Worm (Caenorhabditis elegans) whole organism, L4 larva: ENCODE measurements around the gene prx-14.

ENCODE experiments used
- D1046.2 ChIP-seq: fragments of 200-800 bp; sonication (Bioruptor generic); IDR thresholded peaks from 2 replicates; pipeline ENCODE4 v1.3.6; 2022; ENCODE audit warnings: missing genetic modification characterization, missing compliant biosample characterization
- F10B5.3 ChIP-seq: sonication (generic microtip); optimal IDR thresholded peaks from 2 replicates; lab custom pipeline; 2016; ENCODE audit warnings: mild to moderate bottlenecking, missing genetic modification characterization, missing compliant biosample characterization
- F37D6.2 ChIP-seq: sonication (generic microtip); optimal IDR thresholded peaks from 2 replicates; lab custom pipeline; 2016; ENCODE audit warnings: mild to moderate bottlenecking, missing genetic modification characterization, missing compliant biosample characterization
- F44E2.7 ChIP-seq: fragments of 200-800 bp; sonication (Bioruptor generic); IDR thresholded peaks from 2 replicates; pipeline ENCODE4 v2.1.2; 2022; ENCODE audit warnings: missing genetic modification characterization, missing compliant biosample characterization
- F49E8.2 ChIP-seq: sonication (generic microtip); optimal IDR thresholded peaks from 2 replicates; lab custom pipeline; 2016; ENCODE audit warnings: missing compliant biosample characterization, mild to moderate bottlenecking, missing genetic modification characterization, borderline replicate concordance
- T20F7.1 ChIP-seq: fragments of 200-800 bp; sonication (Bioruptor generic); optimal IDR thresholded peaks from 2 replicates; lab custom pipeline; 2018; ENCODE audit warnings: mild to moderate bottlenecking, missing genetic modification characterization, missing compliant biosample characterization
- T26A8.4 ChIP-seq: fragments of 200-800 bp; sonication (Bioruptor generic); IDR thresholded peaks from 2 replicates; pipeline ENCODE4 v1.3.6; 2022; ENCODE audit warnings: missing genetic modification characterization, missing compliant biosample characterization
- Y48G9A.11 ChIP-seq: fragments of 200-800 bp; sonication (Bioruptor generic); IDR thresholded peaks from 2 replicates; pipeline ENCODE4 v1.3.6; 2022; ENCODE audit warnings: missing genetic modification reagents, missing genetic modification characterization, missing compliant biosample characterization
- Y5F2A.4 ChIP-seq: fragments of 200-800 bp; sonication (Bioruptor generic); optimal IDR thresholded peaks from 2 replicates; lab custom pipeline; 2018; ENCODE audit warnings: mild to moderate bottlenecking, missing genetic modification characterization, missing compliant biosample characterization
- ZK546.5 ChIP-seq, 2 experiments: sonication (generic microtip); optimal IDR thresholded peaks; 2 replicates each; lab custom pipeline; 2017; ENCODE audit warnings: missing biosample characterization in 2 of 2, missing genetic modification characterization in 2 of 2
- aha-1 ChIP-seq: fragments of 150-350 bp; peaks from one replicate; lab custom pipeline; 2014; ENCODE audit warnings: missing biosample characterization, missing genetic modification characterization
- aly-2 ChIP-seq: sonication (generic microtip); optimal IDR thresholded peaks from 2 replicates; lab custom pipeline; 2018; ENCODE audit warnings: missing biosample characterization, missing genetic modification characterization
- ama-1 ChIP-seq: fragments of 150-350 bp; optimal IDR thresholded peaks from 2 replicates; lab custom pipeline; 2014; ENCODE audit warnings: inconsistent platforms, mixed read lengths
- arid-1 ChIP-seq: fragments of 200-800 bp; sonication (Bioruptor generic); conservative IDR thresholded peaks from 2 replicates; pipeline ENCODE4 v1.3.6; 2022; ENCODE audit warnings: missing genetic modification reagents, missing genetic modification characterization, missing compliant biosample characterization
- attf-4 ChIP-seq: sonication (generic microtip); optimal IDR thresholded peaks from 3 replicates; lab custom pipeline; 2017; ENCODE audit warnings: missing biosample characterization, missing genetic modification characterization
- ceh-20 ChIP-seq: fragments of 200-800 bp; sonication (Bioruptor generic); IDR thresholded peaks from 2 replicates; pipeline ENCODE4 v1.3.6; 2022; ENCODE audit warnings: missing genetic modification reagents, missing genetic modification characterization, missing compliant biosample characterization
- ceh-44 ChIP-seq: fragments of 200-800 bp; sonication (Bioruptor generic); IDR thresholded peaks from 2 replicates; pipeline ENCODE4 v1.3.6; 2022; ENCODE audit warnings: missing genetic modification reagents, missing genetic modification characterization, missing compliant biosample characterization
- ceh-62 ChIP-seq: sonication (generic microtip); optimal IDR thresholded peaks from 2 replicates; lab custom pipeline; 2017; ENCODE audit warnings: missing biosample characterization, missing genetic modification characterization
- cey-2 ChIP-seq: sonication (generic microtip); optimal IDR thresholded peaks from 3 replicates; lab custom pipeline; 2017; ENCODE audit warnings: missing genetic modification characterization, mild to moderate bottlenecking, missing compliant biosample characterization, antibody characterized with exemption, borderline replicate concordance; ENCODE audit not compliant: insufficient read depth
- daf-19 ChIP-seq: fragments of 200-800 bp; sonication (Bioruptor generic); conservative IDR thresholded peaks from 2 replicates; pipeline ENCODE4 v1.3.6; 2022; ENCODE audit warnings: missing genetic modification characterization, missing compliant biosample characterization
- daf-8 ChIP-seq: fragments of 200-800 bp; sonication (Bioruptor generic); IDR thresholded peaks from 2 replicates; pipeline ENCODE4 v1.3.6; 2022; ENCODE audit warnings: missing genetic modification characterization, missing compliant biosample characterization
- dmd-6 ChIP-seq: fragments of 200-800 bp; sonication (Bioruptor generic); IDR thresholded peaks from 2 replicates; pipeline ENCODE4 v1.3.6; 2022; ENCODE audit warnings: missing genetic modification reagents, missing genetic modification characterization, missing compliant biosample characterization
- dmd-9 ChIP-seq: fragments of 200-800 bp; sonication (Bioruptor generic); IDR thresholded peaks from 2 replicates; pipeline ENCODE4 v1.3.6; 2022; ENCODE audit warnings: missing genetic modification reagents, missing genetic modification characterization, missing compliant biosample characterization
- dpl-1 ChIP-seq: fragments of 150-350 bp; optimal IDR thresholded peaks from 2 replicates; lab custom pipeline; 2014; ENCODE audit warnings: missing biosample characterization, missing genetic modification reagents, missing genetic modification characterization
- egl-27 ChIP-seq: sonication (generic microtip); optimal IDR thresholded peaks from 3 replicates; lab custom pipeline; 2017; ENCODE audit warnings: missing biosample characterization, missing genetic modification reagents, missing genetic modification characterization
- egl-43 ChIP-seq: fragments of 200-800 bp; sonication (Bioruptor generic); IDR thresholded peaks from 2 replicates; pipeline ENCODE4 v1.3.6; 2022; ENCODE audit warnings: missing genetic modification reagents, missing genetic modification characterization, missing compliant biosample characterization
- fkh-10 ChIP-seq: fragments of 150-350 bp; optimal IDR thresholded peaks from 2 replicates; lab custom pipeline; 2014; ENCODE audit warnings: missing biosample characterization, missing genetic modification reagents, missing genetic modification characterization
- gei-8 ChIP-seq: fragments of 200-800 bp; sonication (Bioruptor generic); optimal IDR thresholded peaks from 2 replicates; lab custom pipeline; 2018; ENCODE audit warnings: mild to moderate bottlenecking, missing genetic modification characterization, missing compliant biosample characterization
- hif-1 ChIP-seq, 2 experiments: sonication (generic microtip); optimal IDR thresholded peaks; 2 replicates each; lab custom pipeline; 2016 to 2017; ENCODE audit warnings: missing compliant biosample characterization in 2 of 2, missing genetic modification characterization in 2 of 2, missing genetic modification reagents in 2 of 2, missing genotype in 2 of 2, mild to moderate bottlenecking in 1 of 2
- jun-1 ChIP-seq: fragments of 150-350 bp; optimal IDR thresholded peaks from 2 replicates; lab custom pipeline; 2014; ENCODE audit warnings: missing biosample characterization, missing genetic modification reagents, missing genetic modification characterization
- lin-1 ChIP-seq: fragments of 200-800 bp; sonication (Bioruptor generic); IDR thresholded peaks from 2 replicates; pipeline ENCODE4 v1.3.6; 2022; ENCODE audit warnings: missing genetic modification reagents, missing genetic modification characterization, missing compliant biosample characterization
- lin-15B ChIP-seq: fragments of 150-350 bp; sonication (generic microtip); optimal IDR thresholded peaks from 3 replicates; lab custom pipeline; 2014; ENCODE audit warnings: missing biosample characterization, missing genetic modification characterization
- lin-29 ChIP-seq: fragments of 200-800 bp; sonication (Bioruptor generic); IDR thresholded peaks from 2 replicates; pipeline ENCODE4 v1.3.6; 2022; ENCODE audit warnings: missing genetic modification reagents, missing genetic modification characterization, missing compliant biosample characterization
- lin-38 ChIP-seq: fragments of 200-800 bp; sonication (Bioruptor generic); IDR thresholded peaks from 2 replicates; pipeline ENCODE4 v1.3.6; 2022; ENCODE audit warnings: missing genetic modification reagents, missing genetic modification characterization, missing compliant biosample characterization
- madf-5 ChIP-seq, 2 experiments: fragments of 200-800 bp; sonication (Bioruptor generic); IDR thresholded peaks; 2 replicates each; pipeline ENCODE4 v1.3.6; 2022; ENCODE audit warnings: missing compliant biosample characterization in 2 of 2, missing genetic modification characterization in 2 of 2
- madf-9 ChIP-seq: fragments of 200-800 bp; sonication (Bioruptor generic); conservative IDR thresholded peaks from 2 replicates; pipeline ENCODE4 v1.3.6; 2022; ENCODE audit warnings: missing genetic modification reagents, missing genetic modification characterization, missing compliant biosample characterization
- mdl-1 ChIP-seq, 2 experiments: fragments of 150-350 bp in 1 of 2; sonication (generic microtip) in 1 of 2; optimal IDR thresholded peaks; 2 replicates each; lab custom pipeline; 2014 to 2017; ENCODE audit warnings: missing biosample characterization in 2 of 2, missing genetic modification characterization in 2 of 2
- mep-1 ChIP-seq: fragments of 150-350 bp; sonication (generic microtip); optimal IDR thresholded peaks from 3 replicates; lab custom pipeline; 2014; ENCODE audit warnings: missing biosample characterization, missing genetic modification characterization
- mxl-2 ChIP-seq: fragments of 200-800 bp; sonication (Bioruptor generic); conservative IDR thresholded peaks from 2 replicates; pipeline ENCODE4 v1.3.6; 2022; ENCODE audit warnings: missing genetic modification reagents, missing genetic modification characterization, missing compliant biosample characterization
- nhr-10 ChIP-seq: fragments of 150-350 bp; optimal IDR thresholded peaks from 2 replicates; lab custom pipeline; 2014; ENCODE audit warnings: missing biosample characterization, missing genetic modification characterization
- nhr-237 ChIP-seq: sonication (generic microtip); optimal IDR thresholded peaks from 2 replicates; lab custom pipeline; 2017; ENCODE audit warnings: missing biosample characterization, missing genetic modification characterization
- nhr-42 ChIP-seq: fragments of 200-800 bp; sonication (Bioruptor generic); IDR thresholded peaks from 2 replicates; pipeline ENCODE4 v1.3.6; 2022; ENCODE audit warnings: missing genetic modification characterization, missing compliant biosample characterization
- nhr-48 ChIP-seq: sonication (generic microtip); optimal IDR thresholded peaks from 2 replicates; lab custom pipeline; 2016; ENCODE audit warnings: mild to moderate bottlenecking, missing genetic modification characterization, missing compliant biosample characterization
- nhr-77 ChIP-seq: fragments of 150-350 bp; optimal IDR thresholded peaks from 2 replicates; lab custom pipeline; 2014; ENCODE audit warnings: missing biosample characterization, missing genetic modification characterization
- php-3 ChIP-seq: fragments of 200-800 bp; sonication (Bioruptor generic); IDR thresholded peaks from 2 replicates; pipeline ENCODE4 v1.3.6; 2022; ENCODE audit warnings: missing genetic modification reagents, missing genetic modification characterization, missing compliant biosample characterization
- sdz-12 ChIP-seq: fragments of 200-800 bp; sonication (Bioruptor generic); optimal IDR thresholded peaks from 2 replicates; lab custom pipeline; 2018; ENCODE audit warnings: mild to moderate bottlenecking, missing genetic modification characterization, missing compliant biosample characterization
- skn-1 ChIP-seq: fragments of 150-350 bp; optimal IDR thresholded peaks from 2 replicates; lab custom pipeline; 2014; ENCODE audit warnings: missing biosample characterization, missing genetic modification characterization
- snpc-1.2 ChIP-seq: fragments of 200-800 bp; sonication (Bioruptor generic); IDR thresholded peaks from 2 replicates; pipeline ENCODE4 v1.3.6; 2022; ENCODE audit warnings: missing genetic modification reagents, missing genetic modification characterization, missing compliant biosample characterization
- tra-1 ChIP-seq: fragments of 200-800 bp; sonication (Bioruptor generic); IDR thresholded peaks from 2 replicates; pipeline ENCODE4 v1.3.6; 2022; ENCODE audit warnings: missing genetic modification reagents, missing genetic modification characterization, missing compliant biosample characterization
- unc-39 ChIP-seq: sonication (generic microtip); optimal IDR thresholded peaks from 2 replicates; lab custom pipeline; 2017; ENCODE audit warnings: missing biosample characterization, missing genetic modification characterization
- unc-62 ChIP-seq, 3 experiments: fragments of 150-350 bp in 1 of 3; sonication (generic microtip); optimal IDR thresholded peaks in 2 of 3; peaks in 1 of 3; 1 replicate in 1 of 3; 2 replicates in 2 of 3; lab custom pipeline; 2014 to 2017; ENCODE audit warnings: missing biosample characterization in 3 of 3, missing genetic modification characterization in 3 of 3, missing genetic modification reagents in 3 of 3, missing genotype in 1 of 3
- ztf-11 ChIP-seq: fragments of 150-350 bp; optimal IDR thresholded peaks from 2 replicates; lab custom pipeline; 2014; ENCODE audit warnings: missing biosample characterization, missing genetic modification characterization
- ztf-7 ChIP-seq: fragments of 150-350 bp; optimal IDR thresholded peaks from 2 replicates; lab custom pipeline; 2014; ENCODE audit warnings: missing biosample characterization, missing genetic modification characterization

prx-14 gene

DNA sequence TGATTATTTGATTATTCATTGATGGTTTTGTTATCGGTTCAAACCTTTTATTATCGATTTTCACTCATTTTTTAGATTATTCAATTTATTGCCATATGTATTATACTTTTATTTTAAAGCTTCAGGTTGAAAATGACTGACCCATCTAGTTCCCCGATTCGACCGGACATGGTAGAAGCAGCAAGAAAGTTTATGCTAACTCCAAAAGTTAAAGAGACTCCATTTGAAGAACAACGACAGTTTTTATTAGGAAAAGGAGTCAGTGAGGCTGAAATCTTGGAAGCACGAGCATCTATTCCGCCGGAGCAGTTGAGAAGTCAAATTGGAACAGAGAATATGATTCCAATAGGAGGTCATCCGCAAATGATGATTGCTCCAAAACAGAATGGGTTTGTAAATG lies at the start of gene prx-14:
Gene prx-14 (plus strand): TSS at position 120 of the 400 bp plus-strand sequence.
- no peak for TF ChIP-seq hif-1 (tag; optimal IDR thresholded peaks at IDR 0.05; lab: Kevin White, UChicago)
- no peak for TF ChIP-seq nhr-10 (tag; lab: Kevin White, UChicago)
- no peak for TF ChIP-seq cey-2 (tag; lab: Kevin White, UChicago)
- TF ChIP-seq sdz-12, result no peak
- TF ChIP-seq ztf-11 (tag; lab: Kevin White, UChicago), result no peak
- TF ChIP-seq unc-39 (tag; lab: Kevin White, UChicago), result no peak
- no peak for TF ChIP-seq F49E8.2
- peak; percentile 41 for TF ChIP-seq ama-1 (lab: Kevin White, UChicago)
- no peak for TF ChIP-seq lin-1
- no peak for TF ChIP-seq F10B5.3 (tag; lab: Kevin White, UChicago)
- TF ChIP-seq arid-1, result no peak
- TF ChIP-seq mep-1 (tag; lab: Kevin White, UChicago), result peak; percentile 14
- TF ChIP-seq nhr-77, result no peak
- TF ChIP-seq mdl-1 (tag; optimal IDR thresholded peaks at IDR 0.05; lab: Kevin White, UChicago), result no peak
- no peak for TF ChIP-seq gei-8
- TF ChIP-seq tra-1 (GFP tag; lab: Robert Waterston, UW), result no peak
- no peak for TF ChIP-seq egl-43
- TF ChIP-seq mxl-2 (GFP tag; lab: Robert Waterston, UW), result no peak
- no peak for TF ChIP-seq lin-15B (tag; lab: Kevin White, UChicago)
- peak; percentile 40 for TF ChIP-seq lin-38 (GFP tag; lab: Robert Waterston, UW)
- no peak for TF ChIP-seq dpl-1 (GFP tag; lab: Kevin White, UChicago)
- no peak for TF ChIP-seq snpc-1.2 (GFP tag; lab: Robert Waterston, UW)
- no peak for TF ChIP-seq F44E2.7
- no peak for TF ChIP-seq dmd-6 (GFP tag; lab: Robert Waterston, UW)
- TF ChIP-seq jun-1 (tag; lab: Kevin White, UChicago), result no peak
- 0 out of 2 replicates have a peak, but pooled peaks have one; percentile 25 for TF ChIP-seq php-3 (GFP tag; lab: Robert Waterston, UW)
- no peak for TF ChIP-seq nhr-237 (tag; lab: Kevin White, UChicago)
- no peak for TF ChIP-seq attf-4
- TF ChIP-seq ceh-44 (GFP tag; lab: Robert Waterston, UW), result no peak
- TF ChIP-seq nhr-42 (GFP tag; lab: Robert Waterston, UW), result no peak
- TF ChIP-seq madf-9 (GFP tag; lab: Robert Waterston, UW), result no peak
- TF ChIP-seq skn-1 (tag; lab: Kevin White, UChicago), result no peak
- no peak for TF ChIP-seq T20F7.1 (GFP tag; lab: Kevin White, UChicago)
- TF ChIP-seq aly-2 (tag; lab: Kevin White, UChicago), result no peak
- no peak for TF ChIP-seq D1046.2 (GFP tag; lab: Robert Waterston, UW)
- no peak for TF ChIP-seq daf-19 (GFP tag; lab: Robert Waterston, UW)
- TF ChIP-seq Y5F2A.4, result no peak
- no peak for TF ChIP-seq ztf-7
- TF ChIP-seq ZK546.5 (tag; optimal IDR thresholded peaks at IDR 0.05; lab: Kevin White, UChicago), result no peak
- TF ChIP-seq egl-27, result no peak
- no peak for TF ChIP-seq Y48G9A.11 (GFP tag; lab: Robert Waterston, UW)
- TF ChIP-seq F37D6.2, result no peak
- TF ChIP-seq madf-5 (GFP tag; IDR thresholded peaks at IDR 0.05; lab: Robert Waterston, UW), result no peak
- no peak for TF ChIP-seq unc-62 (GFP tag; optimal IDR thresholded peaks at IDR 0.05 in 1 of 2; lab: Kevin White, UChicago)
- no peak for TF ChIP-seq unc-62 (tag; optimal IDR thresholded peaks at IDR 0.05; lab: Kevin White, UChicago)
- no peak for TF ChIP-seq fkh-10 (GFP tag; lab: Kevin White, UChicago)
- TF ChIP-seq ceh-20 (GFP tag; lab: Robert Waterston, UW), result no peak
- no peak for TF ChIP-seq dmd-9 (GFP tag; lab: Robert Waterston, UW)
- TF ChIP-seq nhr-48, result peak; percentile 5
- no peak for TF ChIP-seq lin-29 (GFP tag; lab: Robert Waterston, UW)
- no peak for TF ChIP-seq T26A8.4 (GFP tag; lab: Robert Waterston, UW)
- no peak for TF ChIP-seq daf-8 (GFP tag; lab: Robert Waterston, UW)
- TF ChIP-seq aha-1 (tag; lab: Kevin White, UChicago), result peak; percentile 88
- no peak for TF ChIP-seq ceh-62
